Fruit fly (Drosophila melanogaster) S2 (cell line): ENCODE measurements around the gene Tsr1.

Experiments
- CG8478 ChIP-seq: fragments of >200 bp; optimal IDR thresholded peaks from 2 replicates; lab custom pipeline; 2018
- CTCF ChIP-seq, 2 experiments: fragments of >200 bp; optimal IDR thresholded peaks; 2 replicates each; lab custom pipeline; 2018

DNA sequence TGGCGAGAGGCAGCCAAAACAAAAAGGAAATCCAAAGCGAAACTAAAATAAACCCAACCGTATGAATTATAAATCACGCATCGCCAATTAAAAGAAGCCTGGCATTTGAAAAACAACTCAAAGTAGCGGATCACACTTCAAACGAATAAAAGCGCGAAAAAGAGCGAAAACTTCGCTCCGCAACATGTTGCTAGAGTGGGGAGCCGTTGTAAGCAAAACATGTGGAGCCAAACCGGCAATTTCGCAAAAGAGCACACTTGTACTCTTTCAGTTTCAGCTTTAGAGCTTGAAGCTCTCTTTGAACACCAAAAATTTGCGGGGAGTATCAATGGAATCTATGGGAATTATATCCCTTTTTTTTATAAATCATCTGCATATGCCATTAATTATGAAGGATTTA is 46.7 kb downstream of the Tsr1 start:
- TF ChIP-seq CG8478 (no peak), CTCF (optimal IDR thresholded peaks at IDR 0.05; lab: Kevin White, UChicago) (no peak)
